Fruit fly (Drosophila melanogaster): ENCODE results near the gene Lcp65Ag2.

The Lcp65Ag2 gene

DNA sequence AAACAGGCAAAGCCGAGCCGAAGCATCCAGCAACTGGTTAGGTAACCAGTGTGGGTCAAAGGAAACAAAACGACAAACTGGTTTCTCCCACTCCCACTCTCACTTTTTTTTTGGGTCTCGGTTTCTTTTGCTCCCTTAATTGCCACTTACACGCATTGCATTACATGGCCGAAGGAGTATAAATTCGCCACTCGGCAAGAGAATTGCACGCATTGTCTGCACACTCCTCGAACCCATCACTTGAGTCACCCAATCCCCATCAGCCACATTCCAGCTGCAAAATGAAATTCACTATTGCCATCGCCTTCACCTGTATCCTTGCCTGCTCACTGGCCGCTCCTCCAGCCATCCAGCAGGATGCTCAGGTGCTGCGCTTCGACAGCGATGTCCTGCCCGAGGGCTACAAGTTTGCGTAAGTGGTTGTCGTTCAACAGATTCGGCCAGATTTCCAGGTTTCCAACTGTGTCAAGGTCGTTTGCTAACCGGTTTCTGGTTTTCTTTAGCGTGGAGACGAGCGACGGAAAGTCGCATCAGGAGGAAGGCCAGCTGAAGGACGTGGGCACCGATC is 9.9 kb upstream of the Lcp65Ag2 start, which contains the start of gene Lcp65Ad:
Gene Lcp65Ad, plus strand, starts transcription at position 208 of the 568 bp plus-strand sequence.
- TF ChIP-seq CG1620 (GFP tag; optimal IDR thresholded peaks at IDR 0.05): no peak
- no peak for TF ChIP-seq CG7101 (tag; optimal IDR thresholded peaks at IDR 0.05)
- TF ChIP-seq CG11617 (GFP tag; optimal IDR thresholded peaks at IDR 0.05): no peak
- no peak for TF ChIP-seq CG5204 (GFP tag; optimal IDR thresholded peaks at IDR 0.05)
- TF ChIP-seq kay (GFP tag; ENCODE audit: borderline replicate concordance): no peak
- no peak for TF ChIP-seq CG12768 (GFP tag; optimal IDR thresholded peaks at IDR 0.05)

DNA sequence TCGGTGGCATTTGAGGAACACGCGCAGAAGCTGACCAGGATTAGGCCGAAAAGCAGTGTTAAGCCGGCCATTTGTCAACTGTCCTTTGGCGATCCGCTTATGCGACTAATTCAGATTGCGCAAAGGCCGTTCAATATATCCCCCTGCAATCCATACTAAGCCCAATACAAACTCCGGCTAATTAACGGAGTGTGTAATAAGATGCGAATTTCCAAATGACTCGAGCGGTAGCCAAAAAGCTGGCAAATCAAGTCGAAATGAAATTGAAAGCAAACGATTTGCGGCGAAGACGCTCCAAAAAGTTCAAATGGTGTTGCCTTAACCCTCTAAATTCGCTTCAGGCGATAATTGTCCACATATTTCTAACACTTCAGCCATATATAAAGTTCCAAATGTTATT is 8.9 kb upstream of the Lcp65Ag2 start, which contains the start of gene Cpr65Aw:
Gene Cpr65Aw, minus strand, starts transcription at position 101 of the 400 bp plus-strand sequence.
- TF ChIP-seq cic (GFP tag; optimal IDR thresholded peaks at IDR 0.05) (no peak), tj (GFP tag; optimal IDR thresholded peaks at IDR 0.05) (no peak)

DNA sequence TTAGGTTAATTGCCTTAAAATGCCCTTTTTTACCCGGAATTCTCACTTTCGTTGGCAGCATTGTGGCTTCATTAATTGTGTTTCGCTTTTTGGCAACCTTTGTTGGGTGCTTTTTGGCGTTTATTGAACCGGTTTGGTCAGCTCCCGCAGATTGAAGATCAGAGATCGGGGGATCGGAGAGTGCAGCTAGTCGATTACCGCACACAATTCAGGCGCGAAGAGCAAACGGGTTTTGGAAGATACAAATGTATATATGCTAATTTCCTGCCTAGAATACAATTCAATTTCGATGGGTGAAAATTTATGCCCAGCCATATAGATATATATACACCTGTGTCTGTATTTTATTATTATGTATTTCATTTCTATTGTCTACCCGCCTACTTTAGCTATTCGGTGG is 8.1 kb upstream of the Lcp65Ag2 start:
- TF ChIP-seq Mnt (GFP tag; optimal IDR thresholded peaks at IDR 0.05) (no peak), bab1 (GFP tag; optimal IDR thresholded peaks at IDR 0.05) (no peak), CG7045 (GFP tag; optimal IDR thresholded peaks at IDR 0.05) (no peak), CG33017 (tag; optimal IDR thresholded peaks at IDR 0.05) (no peak), CG7101 (tag; optimal IDR thresholded peaks at IDR 0.05) (no peak), CG12768 (GFP tag; optimal IDR thresholded peaks at IDR 0.05) (no peak), ovo (GFP tag; optimal IDR thresholded peaks at IDR 0.05) (no peak), Hr96 (GFP tag; optimal IDR thresholded peaks at IDR 0.05) (no peak), Clk (GFP tag; optimal IDR thresholded peaks at IDR 0.05) (no peak), tj (GFP tag; optimal IDR thresholded peaks at IDR 0.05) (no peak), Crg-1 (GFP tag; optimal IDR thresholded peaks at IDR 0.05) (no peak)

DNA sequence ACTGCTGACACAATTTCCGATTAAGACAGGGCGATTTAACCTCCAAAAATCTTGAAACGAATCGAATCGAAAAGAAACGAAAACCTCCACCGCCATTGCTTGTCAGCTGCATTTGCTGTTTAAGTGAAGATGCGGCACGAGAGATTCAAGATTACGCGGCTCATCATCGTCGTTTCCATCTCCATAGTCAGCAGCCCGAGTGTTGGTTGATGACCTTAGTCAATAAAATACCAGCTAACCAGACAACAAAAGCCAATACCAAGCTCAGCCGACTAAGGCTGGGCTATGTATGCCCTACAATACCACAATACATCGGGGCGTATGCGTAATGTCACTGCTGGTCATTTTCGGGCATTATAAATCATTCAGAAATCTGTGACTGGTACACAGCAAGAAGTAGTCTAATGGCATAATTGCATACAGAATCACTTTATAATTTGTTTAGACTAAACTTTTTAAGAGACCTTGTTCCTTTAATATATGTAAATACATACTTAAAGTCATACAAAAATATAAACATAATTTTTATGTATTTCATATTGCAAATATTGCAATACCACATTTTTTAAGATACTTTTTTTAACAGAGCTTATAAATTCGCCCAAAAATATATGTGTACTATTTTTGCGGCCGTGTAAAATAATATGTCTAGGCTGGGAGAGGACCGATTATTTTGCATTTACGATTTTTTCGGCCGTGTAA is 7.5 kb upstream of the Lcp65Ag2 start:
- TF ChIP-seq CG33017 (tag; optimal IDR thresholded peaks at IDR 0.05): no peak
- TF ChIP-seq bab1 (GFP tag; optimal IDR thresholded peaks at IDR 0.05): no peak
- TF ChIP-seq CG12768 (GFP tag; optimal IDR thresholded peaks at IDR 0.05): no peak
- no peak for TF ChIP-seq toe (GFP tag; optimal IDR thresholded peaks at IDR 0.05)
- TF ChIP-seq Crg-1 (GFP tag; optimal IDR thresholded peaks at IDR 0.05): no peak
- TF ChIP-seq CG7101 (tag; optimal IDR thresholded peaks at IDR 0.05): no peak
- no peak for TF ChIP-seq CG7045 (GFP tag; optimal IDR thresholded peaks at IDR 0.05)
- no peak for TF ChIP-seq CG11617 (GFP tag; optimal IDR thresholded peaks at IDR 0.05)
- TF ChIP-seq pad (GFP tag; optimal IDR thresholded peaks at IDR 0.05): no peak
- no peak for TF ChIP-seq Clk (GFP tag; optimal IDR thresholded peaks at IDR 0.05)
- TF ChIP-seq Mnt (GFP tag; optimal IDR thresholded peaks at IDR 0.05): no peak
- no peak for TF ChIP-seq tj (GFP tag; optimal IDR thresholded peaks at IDR 0.05)
- TF ChIP-seq cnc (optimal IDR thresholded peaks at IDR 0.05): no peak
- no peak for TF ChIP-seq CG1620 (GFP tag; optimal IDR thresholded peaks at IDR 0.05)
- TF ChIP-seq CG5204 (GFP tag; optimal IDR thresholded peaks at IDR 0.05): no peak
- no peak for TF ChIP-seq Hr96 (GFP tag; optimal IDR thresholded peaks at IDR 0.05)
- TF ChIP-seq CG14711 (tag; optimal IDR thresholded peaks at IDR 0.05): no peak
- TF ChIP-seq cic (GFP tag; optimal IDR thresholded peaks at IDR 0.05): no peak
- no peak for TF ChIP-seq kay (GFP tag; ENCODE audit: borderline replicate concordance)
- no peak for TF ChIP-seq ovo (GFP tag; optimal IDR thresholded peaks at IDR 0.05)

DNA sequence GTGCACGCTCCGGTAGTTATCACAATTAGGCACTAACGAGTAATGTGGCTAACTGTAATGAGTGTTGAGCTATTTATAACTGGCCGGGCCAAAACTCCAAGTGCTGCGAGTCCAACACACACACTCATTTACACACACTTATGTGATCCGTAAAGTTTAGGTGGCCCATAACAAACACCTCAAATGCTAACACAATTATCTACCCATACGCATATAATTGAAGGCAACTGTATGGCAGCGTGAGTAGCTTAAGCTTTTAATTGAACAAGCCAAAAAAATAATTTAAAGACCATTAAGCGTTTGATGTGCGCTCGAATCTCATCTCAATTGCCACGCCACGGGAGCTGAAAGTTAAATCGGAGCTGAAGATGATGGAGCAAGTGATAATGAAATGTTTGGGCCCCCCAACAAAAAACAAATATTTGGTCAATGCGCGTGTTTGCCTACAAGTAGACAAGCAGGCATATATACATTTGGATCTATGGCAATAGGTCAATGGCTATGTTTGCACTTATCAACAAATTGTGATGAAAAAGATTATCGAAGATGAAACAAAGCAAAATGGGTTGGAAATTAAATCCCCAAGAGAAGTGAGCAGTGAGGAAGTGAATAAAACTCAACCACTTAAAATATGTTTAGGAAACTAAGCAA is 6.7 kb upstream of the Lcp65Ag2 start, which contains the start of gene Cpr65Av:
Gene Cpr65Av, minus strand, starts transcription at position 51 of the 651 bp plus-strand sequence.
- TF ChIP-seq tj (GFP tag; optimal IDR thresholded peaks at IDR 0.05) (no peak), Hr96 (GFP tag; optimal IDR thresholded peaks at IDR 0.05) (no peak), CG11617 (GFP tag; optimal IDR thresholded peaks at IDR 0.05) (no peak), Crg-1 (GFP tag; optimal IDR thresholded peaks at IDR 0.05) (no peak), kay (GFP tag; ENCODE audit: borderline replicate concordance) (no peak), cic (GFP tag; optimal IDR thresholded peaks at IDR 0.05) (no peak), CG1620 (GFP tag; optimal IDR thresholded peaks at IDR 0.05) (no peak), CG5204 (GFP tag; optimal IDR thresholded peaks at IDR 0.05) (no peak), toe (GFP tag; optimal IDR thresholded peaks at IDR 0.05) (no peak), ovo (GFP tag; optimal IDR thresholded peaks at IDR 0.05) (no peak), Clk (GFP tag; optimal IDR thresholded peaks at IDR 0.05) (no peak), cnc (optimal IDR thresholded peaks at IDR 0.05) (no peak), pad (GFP tag; optimal IDR thresholded peaks at IDR 0.05) (no peak), CG33017 (tag; optimal IDR thresholded peaks at IDR 0.05) (no peak), bab1 (GFP tag; optimal IDR thresholded peaks at IDR 0.05) (no peak), CG12768 (GFP tag; optimal IDR thresholded peaks at IDR 0.05) (no peak)

DNA sequence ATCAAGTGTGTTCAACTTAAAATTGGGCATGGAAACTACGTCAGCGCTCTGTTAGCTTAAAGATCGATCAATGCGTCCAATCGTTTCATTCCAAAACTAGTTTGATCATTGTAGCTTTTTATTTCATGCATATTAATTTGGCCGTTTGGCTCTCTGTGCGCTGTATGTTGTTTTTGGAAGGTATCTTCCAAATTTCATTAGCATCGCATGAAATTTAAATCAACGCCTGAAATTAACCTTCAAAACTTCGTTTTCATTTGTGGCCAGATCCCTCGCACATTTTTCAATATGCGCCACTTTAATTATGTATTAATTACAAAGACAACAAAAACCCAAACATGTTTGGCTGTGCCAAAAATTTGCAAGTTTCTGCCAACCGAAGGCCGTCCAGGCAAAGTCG is 5.2 kb upstream of the Lcp65Ag2 start:
- TF ChIP-seq Mnt (GFP tag; optimal IDR thresholded peaks at IDR 0.05): no peak
- TF ChIP-seq tj (GFP tag; optimal IDR thresholded peaks at IDR 0.05): no peak
- no peak for TF ChIP-seq cnc (optimal IDR thresholded peaks at IDR 0.05)
- TF ChIP-seq Hr96 (GFP tag; optimal IDR thresholded peaks at IDR 0.05): no peak
- TF ChIP-seq CG14711 (tag; optimal IDR thresholded peaks at IDR 0.05): no peak
- no peak for TF ChIP-seq CG33017 (tag; optimal IDR thresholded peaks at IDR 0.05)
- no peak for TF ChIP-seq CG7045 (GFP tag; optimal IDR thresholded peaks at IDR 0.05)
- no peak for TF ChIP-seq cic (GFP tag; optimal IDR thresholded peaks at IDR 0.05)
- TF ChIP-seq CG5204 (GFP tag; optimal IDR thresholded peaks at IDR 0.05): no peak
- TF ChIP-seq CG7101 (tag; optimal IDR thresholded peaks at IDR 0.05): no peak
- TF ChIP-seq Clk (GFP tag; optimal IDR thresholded peaks at IDR 0.05): no peak
- no peak for TF ChIP-seq CG1620 (GFP tag; optimal IDR thresholded peaks at IDR 0.05)

Measured in whole organism, adult.